Fruit fly (Drosophila melanogaster) whole organism, pupa: ENCODE measurements around the gene CG14131.

Experiments used
- CG10348 ChIP-seq: fragments of 200-800 bp; sonication (Bioruptor generic); IDR thresholded peaks from 2 replicates; pipeline ENCODE4 v1.3.6; 2022; ENCODE audit warnings: missing biosample characterization, missing genetic modification characterization
- CG12605 ChIP-seq: fragments of 200-800 bp; sonication (Bioruptor generic); IDR thresholded peaks from 2 replicates; pipeline ENCODE4 v1.3.6; 2022; ENCODE audit warnings: missing biosample characterization, missing genetic modification characterization
- CG13204 ChIP-seq: fragments of 200-800 bp; sonication (Bioruptor generic); optimal IDR thresholded peaks from 2 replicates; lab custom pipeline; 2018; ENCODE audit warnings: missing biosample characterization, mild to moderate bottlenecking, missing genetic modification characterization, moderate library complexity
- CG14655 ChIP-seq: fragments of 200-800 bp; sonication (Bioruptor generic); optimal IDR thresholded peaks from 3 replicates; lab custom pipeline; 2017; ENCODE audit warnings: mild to moderate bottlenecking, missing biosample characterization, missing genetic modification reagents, missing genetic modification characterization
- CG15710 ChIP-seq: fragments of 200-800 bp; sonication (Bioruptor generic); optimal IDR thresholded peaks from 2 replicates; lab custom pipeline; 2018; ENCODE audit warnings: missing biosample characterization, mild to moderate bottlenecking, missing genetic modification characterization, moderate library complexity
- CG17806 ChIP-seq: fragments of 200-800 bp; sonication (Bioruptor generic); optimal IDR thresholded peaks from 2 replicates; lab custom pipeline; 2018; ENCODE audit warnings: missing biosample characterization, mild to moderate bottlenecking, missing genetic modification characterization, moderate library complexity
- CG32121 ChIP-seq: fragments of 200-800 bp; sonication (Bioruptor generic); IDR thresholded peaks from 2 replicates; pipeline ENCODE4 v1.3.6; 2022; ENCODE audit warnings: missing biosample characterization, missing genetic modification characterization
- CG34367 ChIP-seq: fragments of 200-800 bp; sonication (Bioruptor generic); optimal IDR thresholded peaks from 2 replicates; lab custom pipeline; 2018; ENCODE audit warnings: missing biosample characterization, mild to moderate bottlenecking, missing genetic modification characterization
- CG4496 ChIP-seq: fragments of 200-800 bp; sonication (Bioruptor generic); IDR thresholded peaks from 3 replicates; pipeline ENCODE4 v1.3.6; 2022; ENCODE audit warnings: missing biosample characterization, missing genetic modification characterization
- CG8159 ChIP-seq: fragments of 200-800 bp; sonication (Bioruptor generic); optimal IDR thresholded peaks from 3 replicates; lab custom pipeline; 2018; ENCODE audit warnings: missing biosample characterization, mild to moderate bottlenecking, missing genetic modification characterization, moderate library complexity
- CG8301 ChIP-seq: fragments of 200-800 bp; sonication (Bioruptor generic); optimal IDR thresholded peaks from 2 replicates; lab custom pipeline; 2018; ENCODE audit warnings: missing biosample characterization, mild to moderate bottlenecking, missing genetic modification characterization
- CG9948 ChIP-seq: fragments of 200-800 bp; sonication (Bioruptor generic); optimal IDR thresholded peaks from 2 replicates; lab custom pipeline; 2018; ENCODE audit warnings: missing biosample characterization, mild to moderate bottlenecking, missing genetic modification characterization, moderate library complexity
- D1 ChIP-seq: fragments of 200-800 bp; sonication (Bioruptor generic); optimal IDR thresholded peaks from 2 replicates; lab custom pipeline; 2018; ENCODE audit warnings: missing biosample characterization, mild to moderate bottlenecking, missing genetic modification characterization, moderate library complexity
- EcR ChIP-seq: fragments of 200-800 bp; sonication (Bioruptor generic); optimal IDR thresholded peaks from 3 replicates; lab custom pipeline; 2019; ENCODE audit warnings: missing biosample characterization, missing genetic modification characterization, mild to moderate bottlenecking, moderate library complexity, missing genetic modification reagents
- Ets98B ChIP-seq: fragments of 200-800 bp; sonication (Bioruptor generic); IDR thresholded peaks from 2 replicates; pipeline ENCODE4 v1.3.6; 2022; ENCODE audit warnings: missing biosample characterization, missing genetic modification characterization
- Pif1A ChIP-seq: fragments of 200-800 bp; sonication (Bioruptor generic); optimal IDR thresholded peaks from 3 replicates; lab custom pipeline; 2016; ENCODE audit warnings: missing biosample characterization, missing genetic modification characterization
- Pif1B ChIP-seq: fragments of 200-800 bp; sonication (Bioruptor generic); optimal IDR thresholded peaks from 3 replicates; lab custom pipeline; 2016; ENCODE audit warnings: missing biosample characterization, missing genetic modification characterization
- Snoo ChIP-seq: fragments of 200-800 bp; sonication (Bioruptor generic); optimal IDR thresholded peaks from 3 replicates; lab custom pipeline; 2017; ENCODE audit warnings: missing biosample characterization, mild to moderate bottlenecking, missing genetic modification characterization, inconsistent platforms
- fd96Ca ChIP-seq: fragments of 200-800 bp; sonication (Bioruptor generic); IDR thresholded peaks from 3 replicates; pipeline ENCODE4 v1.3.6; 2022; ENCODE audit warnings: missing biosample characterization, missing genetic modification characterization
- gl ChIP-seq: fragments of 200-800 bp; sonication (Bioruptor generic); optimal IDR thresholded peaks from 2 replicates; lab custom pipeline; 2018; ENCODE audit warnings: missing biosample characterization, mild to moderate bottlenecking, missing genetic modification characterization
- rn ChIP-seq: fragments of 200-800 bp; sonication (Bioruptor generic); IDR thresholded peaks from 2 replicates; pipeline ENCODE4 v1.3.6; 2022; ENCODE audit warnings: missing biosample characterization, missing genetic modification characterization

The CG14131 gene

DNA sequence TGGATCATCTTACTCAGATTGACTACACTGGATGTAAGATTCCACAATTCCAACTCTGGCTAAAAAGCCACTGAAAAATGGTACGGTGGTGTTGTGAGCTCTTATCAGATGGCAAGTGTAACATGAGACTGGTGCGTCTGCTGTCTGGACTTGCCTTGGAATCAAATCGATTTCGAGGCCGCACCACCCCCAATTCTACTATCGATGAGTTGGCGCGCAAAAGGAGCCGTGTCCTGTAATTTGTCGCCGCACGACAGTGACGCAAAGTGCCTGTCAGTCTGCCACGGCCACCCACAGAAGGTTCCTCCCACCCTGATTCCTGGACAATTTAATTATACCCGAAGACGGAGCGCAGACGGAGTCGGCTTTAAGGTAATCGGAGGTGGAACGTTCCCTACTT, 10.3 kb upstream of the CG14131 start:
- no peak for TF ChIP-seq CG8159 (tag; lab: Kevin White, UChicago)

DNA sequence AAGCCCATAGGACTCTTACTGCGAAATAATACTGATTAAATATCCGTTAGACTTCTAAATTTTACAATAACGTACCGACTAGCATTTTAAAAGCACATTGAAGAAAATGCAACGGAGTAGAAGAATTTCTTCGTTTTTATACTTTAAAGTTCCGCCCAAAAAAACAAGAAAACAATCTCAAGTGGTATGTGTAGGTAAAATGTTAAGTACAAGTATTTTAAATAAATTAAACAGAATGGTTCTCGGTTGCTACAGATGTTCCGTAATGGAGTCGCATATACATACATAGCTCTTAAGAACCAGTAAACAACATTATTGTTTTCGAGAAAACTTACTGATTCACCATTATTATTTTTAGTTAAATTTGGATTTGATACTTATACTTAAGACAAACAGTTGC, 4.8 kb upstream of the CG14131 start, which contains the start of gene Muc68D:
Gene Muc68D (minus strand): TSS at position 101 of the 400 bp plus-strand sequence.
- TF ChIP-seq CG4496 (GFP tag; lab: Robert Waterston, UW) (no peak), CG17806 (tag; lab: Kevin White, UChicago) (no peak), CG9948 (tag; lab: Kevin White, UChicago) (no peak), CG34367 (tag; lab: Kevin White, UChicago) (no peak), CG15710 (tag; lab: Kevin White, UChicago) (no peak), gl (tag; lab: Kevin White, UChicago) (no peak), CG8301 (tag; lab: Kevin White, UChicago) (no peak), CG12605 (GFP tag; lab: Robert Waterston, UW) (no peak), CG32121 (GFP tag; lab: Robert Waterston, UW) (no peak), Pif1A (no peak), rn (no peak), Ets98B (GFP tag; lab: Robert Waterston, UW) (no peak), fd96Ca (GFP tag; lab: Robert Waterston, UW) (no peak), EcR (GFP tag; lab: Kevin White, UChicago) (no peak), CG13204 (no peak)

- no peak for TF ChIP-seq CG14655 (GFP tag; lab: Kevin White, UChicago)
- no peak for TF ChIP-seq CG10348
- no peak for TF ChIP-seq CG15710 (tag; lab: Kevin White, UChicago)
- TF ChIP-seq CG8301 (tag; lab: Kevin White, UChicago), result no peak
- TF ChIP-seq EcR (GFP tag; lab: Kevin White, UChicago), result no peak
- TF ChIP-seq D1 (tag; lab: Kevin White, UChicago), result no peak
- TF ChIP-seq CG4496 (GFP tag; lab: Robert Waterston, UW), result no peak
- TF ChIP-seq Pif1A, result no peak
- no peak for TF ChIP-seq fd96Ca (GFP tag; lab: Robert Waterston, UW)
- no peak for TF ChIP-seq CG9948 (tag; lab: Kevin White, UChicago)
- no peak for TF ChIP-seq Ets98B (GFP tag; lab: Robert Waterston, UW)
- TF ChIP-seq rn, result no peak
- no peak for TF ChIP-seq Snoo (tag; lab: Kevin White, UChicago)
These were observed 4.3 kb upstream of the CG14131 start for dm6 chr3L:11772608-11773017.

- TF ChIP-seq gl (tag; lab: Kevin White, UChicago), result no peak
- TF ChIP-seq D1 (tag; lab: Kevin White, UChicago), result no peak
- TF ChIP-seq CG4496 (GFP tag; lab: Robert Waterston, UW), result no peak
- no peak for TF ChIP-seq Pif1A
- no peak for TF ChIP-seq Snoo (tag; lab: Kevin White, UChicago)
- no peak for TF ChIP-seq CG14655 (GFP tag; lab: Kevin White, UChicago)
- TF ChIP-seq CG8301 (tag; lab: Kevin White, UChicago), result no peak
- TF ChIP-seq CG10348, result no peak
- no peak for TF ChIP-seq rn
- TF ChIP-seq CG32121 (GFP tag; lab: Robert Waterston, UW), result no peak
- no peak for TF ChIP-seq EcR (GFP tag; lab: Kevin White, UChicago)
- no peak for TF ChIP-seq CG15710 (tag; lab: Kevin White, UChicago)
- no peak for TF ChIP-seq CG8159 (tag; lab: Kevin White, UChicago)
These were observed 3.1 kb upstream of the CG14131 start for dm6 chr3L:11773796-11774195.

DNA sequence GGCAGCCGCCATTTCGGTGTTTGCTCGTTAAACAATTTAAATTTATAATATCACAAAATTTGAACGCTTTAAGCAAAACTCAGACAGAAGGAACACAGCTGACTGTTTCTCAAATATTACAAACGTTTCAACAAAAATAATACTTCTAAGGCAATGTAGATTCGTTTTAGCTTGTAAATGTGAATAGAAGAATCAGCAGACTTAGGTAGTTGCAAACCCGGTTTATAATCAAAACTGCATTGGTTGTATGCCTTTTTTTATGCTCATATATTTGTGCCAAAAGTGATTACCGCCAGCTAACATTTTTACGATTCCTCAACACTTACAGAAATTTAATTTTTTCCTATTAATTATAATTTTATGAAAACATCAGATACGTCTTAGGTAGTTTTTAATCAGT, 2.5 kb upstream of the CG14131 start, which contains the start of gene Tim13:
Gene Tim13 (minus strand): TSS at position 101 of the 400 bp plus-strand sequence.
- TF ChIP-seq CG12605 (GFP tag; lab: Robert Waterston, UW) (no peak), fd96Ca (GFP tag; lab: Robert Waterston, UW) (no peak), Pif1A (no peak), CG15710 (tag; lab: Kevin White, UChicago) (no peak), Ets98B (GFP tag; lab: Robert Waterston, UW) (no peak), CG4496 (GFP tag; lab: Robert Waterston, UW) (no peak), EcR (GFP tag; lab: Kevin White, UChicago) (no peak), CG32121 (GFP tag; lab: Robert Waterston, UW) (no peak), D1 (tag; lab: Kevin White, UChicago) (no peak)

- peak; percentile 7 for TF ChIP-seq EcR (GFP tag; lab: Kevin White, UChicago)
- no peak for TF ChIP-seq CG17806 (tag; lab: Kevin White, UChicago)
- TF ChIP-seq Pif1A, result no peak
- no peak for TF ChIP-seq CG9948 (tag; lab: Kevin White, UChicago)
- TF ChIP-seq rn, result no peak
- TF ChIP-seq Pif1B (GFP tag; lab: Kevin White, UChicago), result no peak
- no peak for TF ChIP-seq gl (tag; lab: Kevin White, UChicago)
- TF ChIP-seq CG12605 (GFP tag; lab: Robert Waterston, UW), result no peak
- TF ChIP-seq CG34367 (tag; lab: Kevin White, UChicago), result no peak
- no peak for TF ChIP-seq D1 (tag; lab: Kevin White, UChicago)
- TF ChIP-seq CG32121 (GFP tag; lab: Robert Waterston, UW), result no peak
- TF ChIP-seq fd96Ca (GFP tag; lab: Robert Waterston, UW), result no peak
- no peak for TF ChIP-seq Ets98B (GFP tag; lab: Robert Waterston, UW)
- TF ChIP-seq CG4496 (GFP tag; lab: Robert Waterston, UW), result 0 out of 3 replicates have a peak, but pooled peaks have one; percentile 28
- TF ChIP-seq CG14655 (GFP tag; lab: Kevin White, UChicago), result no peak
- TF ChIP-seq, all 21 proteins: peak for 2
These were observed 580 bp downstream of the CG14131 start for dm6 chr3L:11777348-11777958.
